Fruit fly (Drosophila melanogaster): ENCODE measurements around the gene CG31933.

CG31933 gene

DNA sequence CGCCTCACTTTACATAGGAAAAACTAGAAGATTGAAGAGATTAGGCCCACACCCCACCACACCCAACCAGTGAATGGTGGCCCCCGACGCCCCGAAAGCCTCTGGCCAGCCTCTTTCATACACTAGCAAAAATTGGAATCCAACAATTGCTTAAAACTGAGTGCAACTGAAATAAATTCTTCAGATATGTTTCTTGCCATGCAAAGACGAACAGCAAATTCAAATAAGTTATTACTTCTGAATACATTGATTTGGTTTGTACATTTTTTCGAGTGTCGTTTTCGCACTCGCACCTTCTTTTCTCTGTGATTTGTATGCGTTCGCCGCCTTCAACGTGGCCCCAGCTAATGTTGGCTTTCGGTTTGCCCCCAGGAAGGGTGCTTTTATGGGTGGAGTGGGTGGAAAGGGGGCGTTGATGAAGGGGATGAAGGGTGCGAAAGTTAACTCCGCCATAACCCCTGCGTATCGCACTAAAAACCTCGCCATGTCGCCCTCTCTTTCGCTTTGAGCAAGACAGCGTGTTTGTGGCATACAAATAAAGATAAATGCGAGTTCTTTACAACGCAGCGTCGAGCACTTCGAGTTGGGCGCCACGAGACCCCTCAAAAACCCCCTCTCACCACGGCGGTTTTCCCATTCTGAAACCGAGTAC, 14.7 kb upstream of the CG31933 start (continued):
- TF ChIP-seq CG3281 (GFP tag; optimal IDR thresholded peaks at IDR 0.05), result peak; percentile 62
- peak; percentile 6 for TF ChIP-seq CG10209 (GFP tag; optimal IDR thresholded peaks at IDR 0.05)
- TF ChIP-seq grau (tag; optimal IDR thresholded peaks at IDR 0.05), result peak; percentile 47
- TF ChIP-seq jing (GFP tag; optimal IDR thresholded peaks at IDR 0.05), result no peak
- TF ChIP-seq dm (GFP tag; optimal IDR thresholded peaks at IDR 0.05), result no peak
- no peak for TF ChIP-seq pita (GFP tag; optimal IDR thresholded peaks at IDR 0.05)
- TF ChIP-seq E2f1 (GFP tag; IDR thresholded peaks at IDR 0.05), result no peak; the same call in 1 of the 2 replicates
- peak; percentile 49 for TF ChIP-seq Hand (GFP tag; optimal IDR thresholded peaks at IDR 0.05)
- TF ChIP-seq Ptx1 (GFP tag; IDR thresholded peaks at IDR 0.05), result peak; percentile 57
- no peak for TF ChIP-seq Rx (GFP tag; IDR thresholded peaks at IDR 0.05)
- peak; percentile 59 for TF ChIP-seq CG15269 (tag; optimal IDR thresholded peaks at IDR 0.05)
- no peak for TF ChIP-seq gcm2 (GFP tag; optimal IDR thresholded peaks at IDR 0.05)
- TF ChIP-seq sim (GFP tag; IDR thresholded peaks at IDR 0.05), result no peak
- no peak for TF ChIP-seq CG5245 (GFP tag; optimal IDR thresholded peaks at IDR 0.05)
- TF ChIP-seq CG18011 (GFP tag; optimal IDR thresholded peaks at IDR 0.05), result no peak
- TF ChIP-seq CG18619 (GFP tag; optimal IDR thresholded peaks at IDR 0.05), result peak; percentile 18
- peak; percentile 29 for TF ChIP-seq PHDP (tag; optimal IDR thresholded peaks at IDR 0.05)
- TF ChIP-seq CG12071 (GFP tag; optimal IDR thresholded peaks at IDR 0.05), result peak; percentile 7
- no peak for TF ChIP-seq cg (GFP tag; optimal IDR thresholded peaks at IDR 0.05)
- no peak for TF ChIP-seq Trl (optimal IDR thresholded peaks at IDR 0.05)
- peak; percentile 20 for TF ChIP-seq Trl (GFP tag; optimal IDR thresholded peaks at IDR 0.05)
- TF ChIP-seq CG17385 (GFP tag; optimal IDR thresholded peaks at IDR 0.05), result peak; percentile 35
- no peak for TF ChIP-seq aop (GFP tag; IDR thresholded peaks at IDR 0.05)
- no peak for TF ChIP-seq CG14710 (tag; optimal IDR thresholded peaks at IDR 0.05)
- 0 out of 2 replicates have a peak, but pooled peaks have one; percentile 31 for TF ChIP-seq CG1024 (GFP tag; IDR thresholded peaks at IDR 0.05)
- TF ChIP-seq CG8765 (GFP tag; IDR thresholded peaks at IDR 0.05), result no peak
- no peak for TF ChIP-seq NFAT (GFP tag; IDR thresholded peaks at IDR 0.05)
- peak; percentile 46 for TF ChIP-seq CG10147 (GFP tag; optimal IDR thresholded peaks at IDR 0.05)
- peak; percentile 68 for TF ChIP-seq CG12769 (tag; optimal IDR thresholded peaks at IDR 0.05)
- no peak for TF ChIP-seq zf30C (GFP tag; optimal IDR thresholded peaks at IDR 0.05)
- TF ChIP-seq Optix (GFP tag; IDR thresholded peaks at IDR 0.05), result no peak
- no peak for TF ChIP-seq p53 (GFP tag; optimal IDR thresholded peaks at IDR 0.05)
- TF ChIP-seq Meics (GFP tag; optimal IDR thresholded peaks at IDR 0.05), result peak; percentile 50
- TF ChIP-seq HHEX (GFP tag; optimal IDR thresholded peaks at IDR 0.05), result peak; percentile 2
- TF ChIP-seq Usf (GFP tag; optimal IDR thresholded peaks at IDR 0.05), result no peak
- TF ChIP-seq btn (GFP tag; optimal IDR thresholded peaks at IDR 0.05), result no peak
- no peak for TF ChIP-seq GATAe (GFP tag; conservative IDR thresholded peaks at IDR 0.05)
- TF ChIP-seq CTCF (GFP tag; optimal IDR thresholded peaks at IDR 0.05), result no peak
- no peak for TF ChIP-seq CG7963 (GFP tag; IDR thresholded peaks at IDR 0.05; ENCODE audit: partially characterized antibody)
- no peak for TF ChIP-seq CG4328 (GFP tag; optimal IDR thresholded peaks at IDR 0.05)
- TF ChIP-seq CG43689 (GFP tag; IDR thresholded peaks at IDR 0.05), result no peak
- no peak for TF ChIP-seq CG8281 (tag; optimal IDR thresholded peaks at IDR 0.05)
- no peak for TF ChIP-seq CG11247 (GFP tag; IDR thresholded peaks at IDR 0.05)
- peak; percentile 57; the same call in 1 of the 2 replicates for TF ChIP-seq vvl (GFP tag; IDR thresholded peaks at IDR 0.05)
- TF ChIP-seq CG2129 (GFP tag; IDR thresholded peaks at IDR 0.05; ENCODE audit: partially characterized antibody), result no peak
- no peak for TF ChIP-seq CG16815 (GFP tag; optimal IDR thresholded peaks at IDR 0.05)
- no peak for TF ChIP-seq CG17829 (tag; optimal IDR thresholded peaks at IDR 0.05)
- TF ChIP-seq abd-A (tag; optimal IDR thresholded peaks at IDR 0.05), result peak; percentile 61
- no peak for TF ChIP-seq gfzf (GFP tag; optimal IDR thresholded peaks at IDR 0.05)
- TF ChIP-seq row (GFP tag; IDR thresholded peaks at IDR 0.05), result peak; percentile 73
- no peak for TF ChIP-seq CG10321 (GFP tag; IDR thresholded peaks at IDR 0.05)
